Worm (Caenorhabditis elegans) whole organism, L4/young adult: ENCODE results near the gene C35D10.6.

Experiments used
- W03F9.2 ChIP-seq: fragments of 150-350 bp; optimal IDR thresholded peaks from 2 replicates; lab custom pipeline; 2014; ENCODE audit warnings: missing biosample characterization, missing genetic modification characterization
- dao-5 ChIP-seq: sonication (generic microtip); optimal IDR thresholded peaks from 2 replicates; lab custom pipeline; 2016; ENCODE audit warnings: missing genotype, missing genetic modification characterization, moderate library complexity, missing compliant biosample characterization
- him-1 ChIP-seq: sonication (generic microtip); optimal IDR thresholded peaks from 2 replicates; lab custom pipeline; 2016; ENCODE audit warnings: missing genotype, missing genetic modification reagents, missing genetic modification characterization, missing compliant biosample characterization

C35D10.6 gene

ce11 chrIII:4878281-4878680 is 19.1 kb downstream of the C35D10.6 start, which contains the start of the genes tost-1 and arx-6:
Gene tost-1 (minus strand): TSS chrIII:4878311.
Gene arx-6 (plus strand): TSS chrIII:4878658.
- TF ChIP-seq W03F9.2 (no peak), dao-5 (no peak), him-1 (tag; lab: Kevin White, UChicago) (no peak)

- no peak for TF ChIP-seq dao-5
- no peak for TF ChIP-seq him-1 (tag; lab: Kevin White, UChicago)
- no peak for TF ChIP-seq W03F9.2
Measured at ce11 chrIII:4879445-4879844, 20.3 kb downstream of the C35D10.6 start, which contains the start of gene C35D10.1. Gene C35D10.1 (plus strand): TSS chrIII:4879745.

ce11 chrIII:4881955-4882354 is 22.8 kb downstream of the C35D10.6 start:
- TF ChIP-seq him-1 (tag; lab: Kevin White, UChicago) (no peak), W03F9.2 (no peak), dao-5 (no peak)

ce11 chrIII:4883429-4883828 is 24.3 kb downstream of the C35D10.6 start, which contains the start of gene clec-5:
Gene clec-5 (minus strand): TSS chrIII:4883606.
- TF ChIP-seq him-1 (tag; lab: Kevin White, UChicago) (no peak), W03F9.2 (no peak), dao-5 (no peak)

- TF ChIP-seq W03F9.2: no peak
- TF ChIP-seq dao-5: no peak
- no peak for TF ChIP-seq him-1 (tag; lab: Kevin White, UChicago)
Measured at ce11 chrIII:4887291-4887690, 28.2 kb downstream of the C35D10.6 start, which contains the start of gene clec-6. Gene clec-6 (minus strand): TSS chrIII:4887444.

ce11 chrIII:4890997-4891396 is 31.9 kb downstream of the C35D10.6 start, which contains the start of gene F26F4.5:
Gene F26F4.5 (minus strand): TSS chrIII:4891252.
- TF ChIP-seq dao-5 (no peak), W03F9.2 (no peak), him-1 (tag; lab: Kevin White, UChicago) (no peak)

- TF ChIP-seq W03F9.2: no peak
- TF ChIP-seq him-1 (tag; lab: Kevin White, UChicago): no peak
- no peak for TF ChIP-seq dao-5
Measured at ce11 chrIII:4893540-4893939, 34.4 kb downstream of the C35D10.6 start, which contains the start of gene F26F4.6. Gene F26F4.6 (minus strand): TSS chrIII:4893640.

ce11 chrIII:4895313-4895712 is 36.2 kb downstream of the C35D10.6 start:
- TF ChIP-seq him-1 (tag; lab: Kevin White, UChicago) (no peak), W03F9.2 (no peak), dao-5 (no peak)

ce11 chrIII:4899035-4899578 is 40.0 kb downstream of the C35D10.6 start, which contains the start of gene nhl-2:
Gene nhl-2 (minus strand): TSS chrIII:4899085.
- TF ChIP-seq dao-5 (no peak), him-1 (tag; lab: Kevin White, UChicago) (no peak)

ce11 chrIII:4899728-4900127 is 40.6 kb downstream of the C35D10.6 start:
- TF ChIP-seq him-1 (tag; lab: Kevin White, UChicago) (peak; percentile 98), W03F9.2 (peak; percentile 95), dao-5 (no peak)

ce11 chrIII:4900260-4900659 is 41.1 kb downstream of the C35D10.6 start, which contains the start of gene tag-340:
Gene tag-340 (plus strand): TSS chrIII:4900508.
- no peak for TF ChIP-seq dao-5
- TF ChIP-seq him-1 (tag; lab: Kevin White, UChicago): no peak
- TF ChIP-seq W03F9.2: no peak

ce11 chrIII:4903784-4904183 is 44.6 kb downstream of the C35D10.6 start, which contains the start of gene kbp-2:
Gene kbp-2 (minus strand): TSS chrIII:4903884.
- TF ChIP-seq him-1 (tag; lab: Kevin White, UChicago) (no peak), W03F9.2 (no peak), dao-5 (no peak)

ce11 chrIII:4905405-4905804 is 46.3 kb downstream of the C35D10.6 start, which contains the start of gene F26F4.8:
Gene F26F4.8 (minus strand): TSS chrIII:4905473.
- no peak for TF ChIP-seq W03F9.2
- TF ChIP-seq him-1 (tag; lab: Kevin White, UChicago): no peak
- no peak for TF ChIP-seq dao-5

ce11 chrIII:4906365-4906764 is 47.2 kb downstream of the C35D10.6 start:
- TF ChIP-seq him-1 (tag; lab: Kevin White, UChicago): no peak
- TF ChIP-seq dao-5: no peak
- TF ChIP-seq W03F9.2: no peak

- no peak for TF ChIP-seq him-1 (tag; lab: Kevin White, UChicago)
- TF ChIP-seq W03F9.2: no peak
- TF ChIP-seq dao-5: no peak
Measured at ce11 chrIII:4906896-4907295, 47.8 kb downstream of the C35D10.6 start, which contains the start of gene rom-1. Gene rom-1 (plus strand): TSS chrIII:4907196.
